Fruit fly (Drosophila melanogaster): Measurements from ENCODE around the gene CecC.

The CecC gene

DNA sequence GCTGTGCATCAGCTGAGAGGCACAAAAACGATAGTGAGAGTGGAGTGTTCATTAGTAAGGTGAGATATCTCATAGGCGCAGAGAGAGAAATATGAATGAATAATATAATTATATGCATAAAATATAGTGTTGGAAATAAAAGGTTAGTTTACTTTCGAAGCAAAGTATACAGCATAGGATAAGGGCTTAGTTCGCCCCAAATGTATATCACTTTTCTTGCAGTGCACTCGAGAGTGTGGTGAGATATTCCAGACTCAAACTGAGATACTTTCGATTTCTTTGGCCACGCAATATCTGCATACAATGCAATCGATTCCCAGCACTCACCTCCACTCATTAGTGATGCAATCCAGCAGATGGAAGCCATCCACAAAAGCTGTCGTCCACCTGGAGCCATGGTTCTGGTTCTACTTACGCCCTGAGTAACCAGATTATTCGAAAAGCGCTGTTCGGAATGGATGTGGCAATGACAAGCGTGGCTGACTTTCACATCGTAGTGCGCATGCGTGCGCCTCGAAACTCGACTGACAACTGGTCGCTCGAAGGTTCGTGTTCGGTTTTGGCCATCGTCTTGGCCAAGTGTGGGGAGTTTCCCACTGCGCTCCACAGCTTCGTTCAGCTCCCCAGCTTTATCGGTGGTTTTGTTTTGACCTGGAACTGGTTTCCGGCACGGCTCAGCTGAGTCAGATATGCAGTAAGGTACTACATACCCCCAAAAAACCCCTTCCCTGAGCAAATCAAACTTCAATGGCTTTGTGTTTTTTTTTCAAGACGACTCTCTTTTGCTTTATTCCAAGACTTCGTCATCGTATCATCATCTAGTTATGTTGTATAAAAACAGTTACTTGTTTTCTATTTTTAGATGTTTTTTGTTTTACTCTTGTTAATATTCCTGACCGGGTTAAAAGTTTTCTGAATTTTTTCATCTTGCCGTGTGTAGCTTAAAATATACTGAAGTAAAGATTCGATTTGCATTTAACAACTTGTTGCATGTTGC lies 45.3 kb upstream of the CecC start, which contains the start of gene Rsod (continued):
- TF ChIP-seq CG8359 (GFP tag; optimal IDR thresholded peaks at IDR 0.05; ENCODE audit: borderline replicate concordance) (peak; percentile 25), CG12155 (GFP tag; optimal IDR thresholded peaks at IDR 0.05) (no peak), tll (GFP tag; optimal IDR thresholded peaks at IDR 0.05) (no peak), CG16863 (GFP tag; optimal IDR thresholded peaks at IDR 0.05) (peak; percentile 7), Lhr (GFP tag; optimal IDR thresholded peaks at IDR 0.05) (peak; percentile 16), otp (GFP tag; IDR thresholded peaks at IDR 0.05) (peak; percentile 84), CG30020 (tag; optimal IDR thresholded peaks at IDR 0.05) (no peak), CG6175 (GFP tag; IDR thresholded peaks at IDR 0.05) (no peak), CG14441 (GFP tag; IDR thresholded peaks at IDR 0.05) (peak; percentile 69), dan (GFP tag; IDR thresholded peaks at IDR 0.05) (no peak), HmgD (GFP tag; optimal IDR thresholded peaks at IDR 0.05) (no peak), nerfin-1 (tag; optimal IDR thresholded peaks at IDR 0.05) (peak; percentile 9), B-H1 (GFP tag; IDR thresholded peaks at IDR 0.05) (peak; percentile 63), Ets65A (GFP tag) (no peak), Lpt (GFP tag; optimal IDR thresholded peaks at IDR 0.05) (no peak), Opbp (GFP tag; IDR thresholded peaks at IDR 0.05; ENCODE audit: partially characterized antibody) (no peak), Sry-β (GFP tag; optimal IDR thresholded peaks at IDR 0.05) (no peak), pfk (GFP tag; optimal IDR thresholded peaks at IDR 0.05) (no peak), danr (GFP tag; IDR thresholded peaks at IDR 0.05) (no peak), pan (optimal IDR thresholded peaks at IDR 0.05) (no peak), pan (GFP tag; optimal IDR thresholded peaks at IDR 0.05 in 1 of 2, IDR thresholded peaks at IDR 0.05 in 1 of 2) (peak in 1 of 2 experiments; percentile 86), tna (GFP tag; IDR thresholded peaks at IDR 0.05; ENCODE audit: partially characterized antibody) (no peak), CG16813 (GFP tag; IDR thresholded peaks at IDR 0.05; ENCODE audit: partially characterized antibody) (no peak), CG1233 (GFP tag; optimal IDR thresholded peaks at IDR 0.05) (peak; percentile 21), CG18599 (GFP tag; optimal IDR thresholded peaks at IDR 0.05) (peak; percentile 20), vfl (GFP tag; optimal IDR thresholded peaks at IDR 0.05) (no peak), CG8290 (GFP tag; optimal IDR thresholded peaks at IDR 0.05) (no peak), CG8290 (tag; optimal IDR thresholded peaks at IDR 0.05) (no peak), h (optimal IDR thresholded peaks at IDR 0.05) (no peak), Deaf1 (tag; optimal IDR thresholded peaks at IDR 0.05) (peak; percentile 83), TFAM (GFP tag; optimal IDR thresholded peaks at IDR 0.05) (no peak), Rfx (GFP tag; IDR thresholded peaks at IDR 0.05) (peak; percentile 62), CG4282 (GFP tag; optimal IDR thresholded peaks at IDR 0.05) (no peak), Chrac-16 (GFP tag; optimal IDR thresholded peaks at IDR 0.05) (peak; percentile 36), CG8478 (optimal IDR thresholded peaks at IDR 0.05) (no peak), Dref (GFP tag; IDR thresholded peaks at IDR 0.05) (no peak), inv (GFP tag; IDR thresholded peaks at IDR 0.05; ENCODE audit: partially characterized antibody) (no peak), Optix (GFP tag; IDR thresholded peaks at IDR 0.05) (peak; percentile 56), CG17186 (GFP tag; optimal IDR thresholded peaks at IDR 0.05) (no peak), CG16779 (GFP tag; IDR thresholded peaks at IDR 0.05) (no peak), Drgx (GFP tag; IDR thresholded peaks at IDR 0.05) (peak; percentile 93), CG18619 (GFP tag; optimal IDR thresholded peaks at IDR 0.05) (no peak), CG4424 (GFP tag; optimal IDR thresholded peaks at IDR 0.05) (no peak), bcd (GFP tag; optimal IDR thresholded peaks at IDR 0.05) (peak; percentile 36), Sin3A (optimal IDR thresholded peaks at IDR 0.05) (no peak), CG7963 (GFP tag; IDR thresholded peaks at IDR 0.05; ENCODE audit: partially characterized antibody) (no peak), Oaz (GFP tag; IDR thresholded peaks at IDR 0.05) (peak; percentile 37), lov (optimal IDR thresholded peaks at IDR 0.05) (no peak), lov (GFP tag; IDR thresholded peaks at IDR 0.05) (peak; percentile 58; the same call in 2 of the 3 replicates), Hr51 (GFP tag; optimal IDR thresholded peaks at IDR 0.05) (peak in 1 of 2 experiments; percentile 66)

All from whole organism, embryonic.